Worm (Caenorhabditis elegans): ENCODE data around the gene scav-4.

Gene scav-4

DNA sequence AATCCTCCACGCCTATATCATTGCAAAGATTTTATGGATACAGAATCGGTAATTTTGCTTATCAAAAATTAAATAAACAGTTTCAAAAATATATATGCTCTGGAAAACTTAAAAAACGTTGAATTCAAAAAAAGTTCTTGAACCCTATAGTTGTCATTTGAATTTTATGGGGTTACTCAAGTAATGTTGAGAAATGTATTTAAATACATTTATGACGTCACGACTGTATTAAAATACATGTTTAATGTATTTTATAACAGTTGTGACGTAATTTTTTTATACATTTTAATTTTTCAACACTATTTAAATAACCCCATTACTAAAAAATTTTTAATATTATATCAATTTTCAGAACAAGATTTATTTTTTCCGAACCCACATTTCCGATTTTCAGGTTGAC, 14.6 kb downstream of the scav-4 start:
- TF ChIP-seq F26F4.8 (GFP tag; conservative IDR thresholded peaks at IDR 0.05) (no peak), lsy-2 (tag; optimal IDR thresholded peaks at IDR 0.05) (no peak), tag-97 (GFP tag; IDR thresholded peaks at IDR 0.05) (no peak), hlh-30 (tag; optimal IDR thresholded peaks at IDR 0.05; ENCODE audit: insufficient read depth) (no peak), F37D6.2 (tag; optimal IDR thresholded peaks at IDR 0.05) (no peak), Y75B8A.6 (GFP tag; IDR thresholded peaks at IDR 0.05) (no peak), saeg-2 (GFP tag; IDR thresholded peaks at IDR 0.05) (no peak), snpc-4 (tag; optimal IDR thresholded peaks at IDR 0.05) (no peak), mep-1 (tag; optimal IDR thresholded peaks at IDR 0.05) (no peak), nhr-102 (tag; optimal IDR thresholded peaks at IDR 0.05) (no peak), nhr-111 (GFP tag; optimal IDR thresholded peaks at IDR 0.05) (no peak), spr-1 (tag; optimal IDR thresholded peaks at IDR 0.05) (no peak), nhr-77 (tag; optimal IDR thresholded peaks at IDR 0.05) (no peak), nhr-76 (tag; optimal IDR thresholded peaks at IDR 0.05) (no peak), zag-1 (tag; optimal IDR thresholded peaks at IDR 0.05) (no peak), madf-9 (GFP tag; conservative IDR thresholded peaks at IDR 0.05) (no peak)

DNA sequence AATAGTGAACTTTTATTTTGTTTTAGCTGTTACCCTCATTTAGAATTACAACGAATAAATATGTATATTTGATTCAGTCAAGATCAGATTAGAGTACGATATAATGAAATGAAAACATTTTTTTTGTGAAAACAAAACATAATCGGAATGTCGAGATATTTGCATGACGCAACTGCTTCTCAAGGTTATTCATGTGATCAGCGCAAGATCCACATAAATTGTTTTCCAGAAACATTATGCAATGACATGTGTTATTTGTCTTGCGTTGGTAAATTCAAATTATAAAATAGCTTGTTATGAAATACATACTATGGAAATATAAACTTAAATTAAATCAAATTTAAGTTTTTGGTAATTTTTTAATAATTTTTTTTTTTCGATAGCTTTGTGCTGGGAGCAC, 18.0 kb downstream of the scav-4 start:
- TF ChIP-seq nhr-25 (tag; optimal IDR thresholded peaks at IDR 0.05; ENCODE audit: borderline replicate concordance, insufficient read depth) (peak; percentile 86), tra-1 (GFP tag; IDR thresholded peaks at IDR 0.05) (no peak), ceh-62 (tag; optimal IDR thresholded peaks at IDR 0.05) (no peak), hlh-30 (tag; optimal IDR thresholded peaks at IDR 0.05; ENCODE audit: insufficient read depth) (peak; percentile 8)

DNA sequence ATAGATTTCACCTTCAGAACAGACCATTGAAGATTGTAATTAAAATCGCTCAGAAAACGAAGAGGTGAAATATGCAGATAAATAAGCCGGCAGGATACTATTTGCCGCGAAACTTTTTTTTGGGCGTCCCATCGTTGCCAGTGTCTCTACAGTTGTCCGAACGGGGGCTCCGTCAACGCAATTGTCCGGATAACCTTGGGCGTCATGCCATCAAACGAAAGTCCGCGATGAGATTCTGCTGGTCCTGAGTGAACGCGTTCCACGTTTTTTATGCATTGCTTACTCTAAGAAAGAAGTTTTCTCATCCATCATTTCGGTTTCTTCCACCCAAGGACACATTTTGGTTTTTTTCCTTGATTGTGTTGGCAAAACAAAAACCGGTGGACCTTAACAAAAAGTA, 19.3 kb downstream of the scav-4 start:
- TF ChIP-seq aha-1 (tag) (peak; percentile 56), nhr-25 (tag; optimal IDR thresholded peaks at IDR 0.05; ENCODE audit: borderline replicate concordance, insufficient read depth) (peak; percentile 97), zfp-2 (tag; optimal IDR thresholded peaks at IDR 0.05) (no peak)

DNA sequence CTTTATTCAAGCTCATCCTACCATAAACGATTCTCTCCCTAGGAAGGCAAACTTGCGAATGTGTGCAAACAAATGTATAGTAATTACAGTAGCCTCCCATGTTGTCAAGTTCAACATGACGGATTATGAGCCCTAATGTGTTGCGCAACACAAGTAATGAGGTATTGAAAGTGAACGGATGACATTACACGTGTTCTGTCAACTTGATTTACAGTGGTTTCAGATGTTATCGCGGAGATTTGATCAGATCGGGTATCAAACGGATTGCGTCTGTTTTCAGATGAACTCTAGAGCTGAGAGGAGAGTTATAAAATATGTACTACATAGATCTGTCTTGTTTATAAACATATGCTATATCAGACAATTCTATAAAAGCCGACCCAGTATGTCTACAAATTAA, 20.7 kb downstream of the scav-4 start:
- no peak for TF ChIP-seq F37D6.2 (tag; optimal IDR thresholded peaks at IDR 0.05)
- peak; percentile 89 for TF ChIP-seq aha-1 (tag)
- TF ChIP-seq ctbp-1 (GFP tag; IDR thresholded peaks at IDR 0.05) = no peak
- TF ChIP-seq vab-7 (GFP tag; IDR thresholded peaks at IDR 0.05) = no peak
- TF ChIP-seq hif-1 (tag; optimal IDR thresholded peaks at IDR 0.05) = no peak

DNA sequence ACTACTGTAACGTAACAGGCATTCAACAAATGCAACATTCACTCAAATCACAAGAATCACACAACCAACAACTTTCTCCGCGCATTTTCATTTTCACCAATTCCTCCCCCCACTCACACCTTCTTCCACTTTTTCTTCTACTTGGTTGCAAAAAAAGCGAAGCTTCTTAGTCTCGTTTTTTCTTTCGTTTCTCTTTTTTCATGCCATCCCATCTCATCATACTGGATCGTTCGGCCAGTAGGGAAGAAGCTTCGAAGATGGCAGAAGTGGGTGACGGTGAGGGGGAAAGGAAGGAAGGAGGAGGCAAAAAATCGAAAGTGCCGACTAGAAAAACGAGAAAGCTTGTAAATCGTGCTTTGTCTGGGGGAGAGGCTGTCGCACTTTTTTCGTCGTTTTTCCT, 21.5 kb downstream of the scav-4 start:
- TF ChIP-seq Y75B8A.6 (GFP tag; IDR thresholded peaks at IDR 0.05) = no peak
- no peak for TF ChIP-seq pqm-1 (tag; optimal IDR thresholded peaks at IDR 0.05)
- no peak for TF ChIP-seq mdt-29 (GFP tag; IDR thresholded peaks at IDR 0.05)
- TF ChIP-seq nhr-28 (tag; optimal IDR thresholded peaks at IDR 0.05) = no peak
- TF ChIP-seq nhr-25 (tag; optimal IDR thresholded peaks at IDR 0.05; ENCODE audit: borderline replicate concordance, insufficient read depth) = peak; percentile 66

DNA sequence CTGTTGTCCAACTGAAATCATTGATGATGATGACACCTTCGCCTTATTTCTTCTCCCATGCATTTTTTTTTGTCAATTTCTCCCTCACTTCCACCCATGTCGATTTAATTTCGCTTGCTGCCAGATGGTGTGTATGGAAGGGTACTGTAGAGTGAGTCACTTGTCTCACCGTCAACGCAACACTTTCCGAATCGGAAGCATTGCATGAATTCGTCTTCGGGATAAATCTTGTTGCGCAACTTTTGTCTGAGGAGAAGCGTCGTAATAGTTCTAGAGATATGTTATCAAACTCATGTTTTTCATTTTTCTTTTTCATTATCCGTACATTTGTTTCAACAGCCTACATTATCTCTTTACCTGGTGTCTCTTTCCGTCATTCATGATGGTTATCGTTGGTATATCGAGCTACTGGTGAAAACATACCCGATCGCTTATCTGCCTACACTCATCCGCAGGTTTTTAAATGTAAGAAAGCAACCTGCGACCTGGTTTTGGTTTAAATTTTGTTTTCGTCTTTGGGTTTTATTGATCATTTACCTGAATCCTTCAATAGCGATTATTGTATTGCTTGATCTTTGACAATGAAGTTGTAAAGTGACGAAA, 23.0 kb downstream of the scav-4 start:
- TF ChIP-seq lir-3 (tag; optimal IDR thresholded peaks at IDR 0.05) (no peak), nhr-25 (tag; optimal IDR thresholded peaks at IDR 0.05; ENCODE audit: borderline replicate concordance, insufficient read depth) (peak; percentile 74)

DNA sequence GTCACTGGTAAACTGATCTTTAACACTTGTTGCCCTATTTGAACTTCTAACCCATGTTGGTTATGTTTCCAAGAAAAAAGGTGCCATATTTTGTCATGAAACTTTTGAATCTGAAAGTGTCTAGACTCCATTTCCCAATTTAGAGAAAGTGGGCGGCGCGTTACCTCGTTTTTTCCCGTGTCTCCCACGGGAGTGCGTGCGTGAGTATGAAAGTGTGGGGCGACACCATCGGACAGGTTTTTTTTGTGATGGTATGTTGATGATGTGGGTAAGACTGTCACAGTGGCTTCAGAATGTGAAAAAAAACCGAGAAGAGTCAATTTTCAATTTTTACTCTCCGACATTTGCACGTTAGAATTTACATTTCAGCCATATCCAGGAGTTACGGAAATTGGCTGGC, 24.2 kb downstream of the scav-4 start:
- TF ChIP-seq aly-2 (tag; optimal IDR thresholded peaks at IDR 0.05) (no peak), unc-39 (tag; optimal IDR thresholded peaks at IDR 0.05) (no peak), aha-1 (tag) (peak; percentile 14), Y105C5A.15 (GFP tag; IDR thresholded peaks at IDR 0.05) (no peak), F44E2.7 (GFP tag; IDR thresholded peaks at IDR 0.05) (no peak), zfp-3 (GFP tag; conservative IDR thresholded peaks at IDR 0.05) (no peak), T20F7.1 (GFP tag; optimal IDR thresholded peaks at IDR 0.05) (no peak), F10B5.3 (tag; optimal IDR thresholded peaks at IDR 0.05) (no peak), nhr-25 (tag; optimal IDR thresholded peaks at IDR 0.05; ENCODE audit: borderline replicate concordance, insufficient read depth) (peak; percentile 64), unc-130 (GFP tag; optimal IDR thresholded peaks at IDR 0.05) (no peak), ceh-20 (GFP tag; IDR thresholded peaks at IDR 0.05) (no peak), F26F4.8 (GFP tag; conservative IDR thresholded peaks at IDR 0.05) (no peak), T26A8.4 (GFP tag; IDR thresholded peaks at IDR 0.05) (no peak), nhr-76 (tag; optimal IDR thresholded peaks at IDR 0.05) (no peak), duxl-1 (tag; optimal IDR thresholded peaks at IDR 0.05; ENCODE audit: poor library complexity) (no peak), mdl-1 (tag; optimal IDR thresholded peaks at IDR 0.05) (no peak)

Data from whole organism, L4 larva.